Worm (Caenorhabditis elegans): ENCODE data around the gene Y26G10.4.

Gene Y26G10.4

DNA sequence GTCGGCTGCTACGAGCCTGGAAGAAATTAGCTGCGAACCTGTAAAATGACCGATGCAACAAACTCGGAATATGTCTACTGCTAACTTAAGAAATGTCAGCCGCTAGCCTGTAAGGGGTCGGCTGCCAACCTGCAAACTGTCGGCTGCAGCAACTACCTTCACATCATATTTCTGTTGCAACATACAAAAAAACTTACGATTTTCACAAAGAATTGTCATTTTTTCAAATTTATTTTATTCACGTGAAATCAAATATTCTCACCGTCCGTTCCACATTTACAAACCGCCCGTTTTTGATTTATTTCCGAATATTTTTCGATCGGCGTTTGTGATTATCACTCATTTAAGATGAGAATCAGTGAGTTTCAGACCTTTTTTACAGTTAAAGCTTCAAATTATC, 662 bp upstream of the Y26G10.4 start, which contains the start of gene Y26G10.6:
Y26G10.6 (plus strand) TSS at position 301 of the 400 bp plus-strand sequence.
- no peak for TF ChIP-seq skn-1 (tag; optimal IDR thresholded peaks at IDR 0.05)
- no peak for TF ChIP-seq nhr-23 (tag; optimal IDR thresholded peaks at IDR 0.05)
- no peak for TF ChIP-seq pqm-1 (tag; optimal IDR thresholded peaks at IDR 0.05)
- TF ChIP-seq snpc-4 (tag; optimal IDR thresholded peaks at IDR 0.05): no peak
- TF ChIP-seq elt-1 (tag; optimal IDR thresholded peaks at IDR 0.05): no peak
- TF ChIP-seq nhr-11 (tag; optimal IDR thresholded peaks at IDR 0.05): no peak
- TF ChIP-seq nhr-28 (tag; optimal IDR thresholded peaks at IDR 0.05): no peak
- no peak for TF ChIP-seq R02D3.7 (tag; optimal IDR thresholded peaks at IDR 0.05)
- TF ChIP-seq nhr-76 (tag; optimal IDR thresholded peaks at IDR 0.05): no peak

DNA sequence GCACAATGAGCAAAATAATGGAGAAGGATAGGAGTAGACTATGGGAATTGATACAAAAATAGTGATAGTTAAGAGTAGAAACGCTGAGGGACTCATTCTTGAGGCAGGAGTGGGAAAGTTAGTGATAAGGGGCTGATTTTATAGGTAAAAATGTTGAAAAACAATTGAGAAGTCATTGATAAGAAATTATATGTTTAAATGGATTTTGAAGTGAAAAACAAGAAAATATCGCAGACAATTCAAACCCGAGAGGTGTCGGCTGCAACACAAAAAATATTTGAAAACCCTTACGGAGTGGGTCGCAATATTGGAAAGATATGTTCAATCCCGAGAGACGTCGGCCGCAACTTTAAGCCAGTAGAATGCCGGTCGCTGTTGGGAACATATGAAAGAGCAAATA, 2.2 kb downstream of the Y26G10.4 start, which contains the start of gene spp-29:
spp-29 (minus strand) TSS at position 101 of the 400 bp plus-strand sequence.
- TF ChIP-seq mdl-1 (tag; optimal IDR thresholded peaks at IDR 0.05): no peak

DNA sequence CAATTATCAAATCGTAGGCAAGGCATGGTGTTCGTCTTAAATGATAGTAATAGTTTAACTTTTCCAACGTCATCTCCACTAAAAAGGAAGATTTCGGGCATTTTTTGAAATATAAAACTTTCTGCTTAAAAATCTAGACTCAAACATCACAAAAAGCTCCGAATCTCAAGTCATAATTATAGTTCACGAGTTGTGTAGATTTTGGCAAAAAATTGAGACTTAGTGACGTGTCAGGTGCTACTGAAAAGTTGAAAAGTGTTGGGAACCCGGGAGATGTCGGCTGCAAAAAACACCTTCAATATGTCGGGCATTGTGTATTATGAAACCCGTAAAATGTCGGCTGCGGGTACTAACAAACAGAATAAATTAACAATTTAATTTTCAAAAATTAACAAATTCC, 3.2 kb downstream of the Y26G10.4 start, which contains the start of gene Y26G10.1:
Y26G10.1 (minus strand) TSS at position 101 of the 400 bp plus-strand sequence.
- TF ChIP-seq mdl-1 (tag; optimal IDR thresholded peaks at IDR 0.05): no peak
- TF ChIP-seq ZK546.5 (tag; optimal IDR thresholded peaks at IDR 0.05): no peak
- no peak for TF ChIP-seq ceh-28 (tag; optimal IDR thresholded peaks at IDR 0.05)
- no peak for TF ChIP-seq pha-4 (tag; optimal IDR thresholded peaks at IDR 0.05)
- TF ChIP-seq fkh-10 (GFP tag; optimal IDR thresholded peaks at IDR 0.05): no peak
- no peak for TF ChIP-seq ceh-16 (tag; optimal IDR thresholded peaks at IDR 0.05)
- TF ChIP-seq nhr-237 (tag; optimal IDR thresholded peaks at IDR 0.05): no peak
- no peak for TF ChIP-seq R02D3.7 (tag; optimal IDR thresholded peaks at IDR 0.05)
- TF ChIP-seq elt-2 (tag; optimal IDR thresholded peaks at IDR 0.05): no peak
- no peak for TF ChIP-seq nfya-1 (tag; optimal IDR thresholded peaks at IDR 0.05; ENCODE audit: insufficient read depth)
- TF ChIP-seq nhr-28 (tag; optimal IDR thresholded peaks at IDR 0.05): no peak
- TF ChIP-seq lin-15B (tag; optimal IDR thresholded peaks at IDR 0.05): no peak
- TF ChIP-seq pqm-1 (tag; optimal IDR thresholded peaks at IDR 0.05): no peak
- no peak for TF ChIP-seq nhr-12 (tag; optimal IDR thresholded peaks at IDR 0.05)
- no peak for TF ChIP-seq sea-2 (GFP tag; optimal IDR thresholded peaks at IDR 0.05)

DNA sequence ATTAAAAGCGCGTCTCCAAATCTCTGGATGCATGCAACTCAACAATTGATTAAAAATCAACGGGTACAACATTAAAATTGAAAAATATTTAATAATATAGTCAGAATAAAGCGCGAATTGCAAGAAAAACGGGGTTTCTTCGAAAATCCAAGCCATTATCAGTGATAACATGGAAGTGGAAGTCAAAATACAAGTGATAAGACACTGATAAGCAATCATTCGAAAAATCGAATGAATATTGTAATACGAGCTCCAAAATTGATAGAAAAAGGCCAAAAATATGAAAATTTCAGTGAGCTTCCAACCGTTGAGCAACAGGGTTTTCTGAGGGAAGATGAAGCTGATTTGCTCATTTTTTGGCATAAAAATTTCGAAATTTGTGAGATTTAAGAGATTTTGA, 4.7 kb downstream of the Y26G10.4 start:
- TF ChIP-seq lin-39 (tag; optimal IDR thresholded peaks at IDR 0.05): no peak
- peak; percentile 47 for TF ChIP-seq elt-2 (tag; optimal IDR thresholded peaks at IDR 0.05)

DNA sequence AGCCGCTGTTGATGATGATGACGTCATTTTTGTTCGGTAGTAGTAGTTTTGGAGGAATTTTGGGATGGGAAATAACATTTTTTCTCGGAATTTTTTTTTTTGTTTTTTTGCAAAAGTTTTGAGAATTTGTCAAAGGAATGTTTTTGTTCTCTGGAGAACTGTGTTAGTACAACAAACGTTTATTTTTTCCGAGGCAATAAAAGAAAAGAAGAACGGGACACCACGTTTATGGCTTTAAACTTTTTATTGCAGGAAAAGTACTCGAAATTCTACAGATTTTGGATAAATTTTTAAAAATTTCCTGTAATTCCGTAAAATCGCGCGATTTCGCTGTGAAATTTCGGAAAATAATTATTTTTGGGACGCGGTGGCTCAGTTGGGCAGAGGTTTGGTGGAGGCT, 8.1 kb downstream of the Y26G10.4 start, which contains the start of gene F59A1.13:
F59A1.13 (minus strand) TSS at position 101 of the 400 bp plus-strand sequence.
- TF ChIP-seq tbx-2 (tag; optimal IDR thresholded peaks at IDR 0.05) (no peak), eor-1 (tag; optimal IDR thresholded peaks at IDR 0.05) (no peak), nhr-237 (tag; optimal IDR thresholded peaks at IDR 0.05) (no peak), mml-1 (tag; optimal IDR thresholded peaks at IDR 0.05) (no peak)

DNA sequence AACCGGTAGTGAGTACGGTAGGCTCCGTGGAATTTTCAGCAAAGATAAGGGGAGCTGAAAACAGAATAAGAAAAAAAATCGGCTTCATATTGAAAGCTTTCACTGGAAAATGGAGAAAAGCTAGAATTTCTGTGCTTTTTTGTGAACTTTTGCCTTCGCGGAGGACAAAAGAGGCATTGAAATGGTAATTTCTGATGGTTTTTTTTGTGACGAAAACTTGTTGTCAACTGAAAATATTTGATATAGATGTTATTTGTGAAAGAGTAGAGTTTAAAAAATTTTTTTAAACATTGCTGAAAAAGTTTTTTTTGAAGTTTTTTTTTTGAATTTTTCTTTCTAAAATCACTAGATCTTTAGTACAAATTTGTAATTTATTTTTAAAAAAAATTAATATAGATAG, 12.1 kb downstream of the Y26G10.4 start, which contains the start of gene F59A1.18:
F59A1.18 (minus strand) TSS at position 101 of the 400 bp plus-strand sequence.
- TF ChIP-seq nfya-1 (tag; optimal IDR thresholded peaks at IDR 0.05; ENCODE audit: insufficient read depth) (no peak), nhr-67 (tag; optimal IDR thresholded peaks at IDR 0.05) (no peak), lsy-12 (tag; optimal IDR thresholded peaks at IDR 0.05) (no peak), nhr-76 (tag; optimal IDR thresholded peaks at IDR 0.05) (no peak), jun-1 (tag; optimal IDR thresholded peaks at IDR 0.05) (no peak), nhr-12 (tag; optimal IDR thresholded peaks at IDR 0.05) (no peak), nhr-77 (tag; optimal IDR thresholded peaks at IDR 0.05) (no peak), nhr-25 (tag; optimal IDR thresholded peaks at IDR 0.05) (no peak), ceh-16 (tag; optimal IDR thresholded peaks at IDR 0.05) (no peak), pha-4 (tag; optimal IDR thresholded peaks at IDR 0.05) (no peak), mdl-1 (tag; optimal IDR thresholded peaks at IDR 0.05) (no peak), ZK546.5 (tag; optimal IDR thresholded peaks at IDR 0.05) (no peak)

DNA sequence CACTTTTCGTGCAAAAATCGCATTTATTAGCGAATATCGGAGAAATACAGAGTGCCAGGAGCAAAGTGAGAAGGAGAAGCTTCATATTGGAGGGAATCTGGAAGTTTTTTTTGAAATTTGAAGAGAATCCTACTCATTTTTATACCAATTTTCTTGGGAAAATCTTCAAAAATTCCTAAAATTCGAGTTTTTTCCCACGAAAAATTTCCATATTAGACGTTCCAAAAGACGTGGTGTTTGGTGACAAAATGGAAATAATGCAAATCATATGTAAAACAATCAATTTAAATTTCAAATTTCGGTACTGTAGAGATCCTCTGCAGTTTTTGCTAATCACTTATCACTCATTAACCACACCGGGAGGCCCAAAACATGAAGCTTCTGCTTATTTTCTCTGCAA, 14.1 kb downstream of the Y26G10.4 start, which contains the start of the genes F59A1.16 and F59A1.6:
F59A1.16 (minus strand) TSS at position 101 of the 400 bp plus-strand sequence.
F59A1.6 (plus strand) TSS at position 285 of the 400 bp plus-strand sequence.
- TF ChIP-seq lsy-12 (tag; optimal IDR thresholded peaks at IDR 0.05) (no peak), jun-1 (tag; optimal IDR thresholded peaks at IDR 0.05) (no peak), unc-62 (GFP tag; optimal IDR thresholded peaks at IDR 0.05) (no peak), nhr-76 (tag; optimal IDR thresholded peaks at IDR 0.05) (no peak), sea-2 (GFP tag; optimal IDR thresholded peaks at IDR 0.05) (no peak), egl-5 (tag; optimal IDR thresholded peaks at IDR 0.05) (no peak), lin-39 (tag; optimal IDR thresholded peaks at IDR 0.05) (no peak), nhr-67 (tag; optimal IDR thresholded peaks at IDR 0.05) (no peak), pha-4 (tag; optimal IDR thresholded peaks at IDR 0.05) (no peak), nhr-28 (tag; optimal IDR thresholded peaks at IDR 0.05) (no peak), nhr-25 (tag; optimal IDR thresholded peaks at IDR 0.05) (no peak), nhr-23 (tag; optimal IDR thresholded peaks at IDR 0.05) (no peak), R02D3.7 (tag; optimal IDR thresholded peaks at IDR 0.05) (no peak), zag-1 (tag; optimal IDR thresholded peaks at IDR 0.05) (no peak), elt-2 (tag; optimal IDR thresholded peaks at IDR 0.05) (no peak), lin-15B (tag; optimal IDR thresholded peaks at IDR 0.05) (no peak)

All from whole organism, L3 larva.